Worm (Caenorhabditis elegans) whole organism, L1 larva: ENCODE results near the gene Y54G11A.7.
A peak's percentile ranks its signal among the peaks of the same experiment; 100 is the strongest.

Experiments
- C16A3.4 ChIP-seq: fragments of 150-350 bp; optimal IDR thresholded peaks from 2 replicates; lab custom pipeline; 2014; ENCODE audit warnings: missing biosample characterization, missing genetic modification characterization
- C34B4.2 ChIP-seq: sonication (generic microtip); optimal IDR thresholded peaks from 2 replicates; lab custom pipeline; 2017; ENCODE audit warnings: mild to moderate bottlenecking, missing genetic modification characterization, missing compliant biosample characterization
- aly-2 ChIP-seq: fragments of 150-350 bp; optimal IDR thresholded peaks from 2 replicates; lab custom pipeline; 2014; ENCODE audit warnings: missing biosample characterization, missing genetic modification characterization
- ama-1 ChIP-seq: fragments of 150-350 bp; optimal IDR thresholded peaks from 2 replicates; lab custom pipeline; 2014
- ceh-63 ChIP-seq: fragments of 200-800 bp; sonication (Bioruptor generic); optimal IDR thresholded peaks from 2 replicates; lab custom pipeline; 2018; ENCODE audit warnings: mild to moderate bottlenecking, missing genetic modification characterization, missing compliant biosample characterization
- ceh-8 ChIP-seq: fragments of 200-800 bp; sonication (Bioruptor generic); optimal IDR thresholded peaks from 2 replicates; lab custom pipeline; 2018; ENCODE audit warnings: mild to moderate bottlenecking, missing genetic modification characterization, moderate library complexity, missing compliant biosample characterization
- ceh-82 ChIP-seq, 3 experiments: fragments of 150-350 bp in 1 of 3; sonication (generic microtip) in 2 of 3; optimal IDR thresholded peaks; 2 replicates each; lab custom pipeline; 2014 to 2017; ENCODE audit warnings: missing biosample characterization in 3 of 3, missing genetic modification characterization in 3 of 3
- ceh-90 ChIP-seq: sonication (generic microtip); optimal IDR thresholded peaks from 2 replicates; lab custom pipeline; 2016; ENCODE audit warnings: missing genetic modification characterization, missing compliant biosample characterization
- dpl-1 ChIP-seq, 3 experiments: fragments of 150-350 bp in 2 of 3; sonication (generic microtip) in 1 of 3; optimal IDR thresholded peaks; 2 replicates each; lab custom pipeline; 2014 to 2017; ENCODE audit warnings: missing biosample characterization in 3 of 3, missing genetic modification characterization in 3 of 3, missing genetic modification reagents in 3 of 3
- efl-3 ChIP-seq: fragments of 200-800 bp; sonication (Bioruptor generic); optimal IDR thresholded peaks from 2 replicates; lab custom pipeline; 2018; ENCODE audit warnings: mild to moderate bottlenecking, missing genetic modification characterization, missing compliant biosample characterization
- egl-13 ChIP-seq: sonication (generic microtip); optimal IDR thresholded peaks from 2 replicates; lab custom pipeline; 2016; ENCODE audit warnings: missing genotype, missing genetic modification reagents, missing genetic modification characterization, missing compliant biosample characterization
- elt-3 ChIP-seq, 6 experiments: fragments of 150-350 bp in 1 of 6; sonication (generic microtip); optimal IDR thresholded peaks; 2 replicates each; lab custom pipeline; 2017 to 2018; ENCODE audit warnings: missing biosample characterization in 6 of 6, missing genetic modification characterization in 6 of 6, inconsistent platforms in 1 of 6
- fkh-10 ChIP-seq: sonication (generic microtip); optimal IDR thresholded peaks from 2 replicates; lab custom pipeline; 2017; ENCODE audit warnings: missing biosample characterization, missing genetic modification reagents, missing genetic modification characterization
- fkh-4 ChIP-seq: sonication (generic microtip); optimal IDR thresholded peaks from 2 replicates; lab custom pipeline; 2016; ENCODE audit warnings: missing compliant biosample characterization, missing genetic modification characterization, borderline replicate concordance
- fkh-8 ChIP-seq: sonication (generic microtip); optimal IDR thresholded peaks from 2 replicates; lab custom pipeline; 2016; ENCODE audit warnings: mild to moderate bottlenecking, missing genetic modification characterization, missing compliant biosample characterization
- fos-1 ChIP-seq: fragments of 150-350 bp; optimal IDR thresholded peaks from 2 replicates; lab custom pipeline; 2014; ENCODE audit warnings: missing biosample characterization, missing genetic modification characterization
- hlh-17 ChIP-seq: fragments of 200-800 bp; sonication (Bioruptor generic); optimal IDR thresholded peaks from 2 replicates; lab custom pipeline; 2018; ENCODE audit warnings: missing genetic modification characterization, mild to moderate bottlenecking, missing compliant biosample characterization, moderate library complexity, borderline replicate concordance
- hlh-4 ChIP-seq: sonication (generic microtip); optimal IDR thresholded peaks from 2 replicates; lab custom pipeline; 2016; ENCODE audit warnings: mild to moderate bottlenecking, missing genetic modification characterization, missing compliant biosample characterization
- hpl-2 ChIP-seq: fragments of 150-350 bp; optimal IDR thresholded peaks from 2 replicates; lab custom pipeline; 2014; ENCODE audit warnings: missing biosample characterization, missing genetic modification reagents, missing genetic modification characterization
- isw-1 ChIP-seq: fragments of 200-800 bp; sonication (Bioruptor generic); IDR thresholded peaks from 2 replicates; pipeline ENCODE4 v1.3.6; 2022; ENCODE audit warnings: missing genetic modification characterization, missing compliant biosample characterization
- jun-1 ChIP-seq: fragments of 150-350 bp; optimal IDR thresholded peaks from 2 replicates; lab custom pipeline; 2014; ENCODE audit warnings: missing biosample characterization, missing genetic modification reagents, missing genetic modification characterization
- lin-14 ChIP-seq: fragments of 200-800 bp; sonication (Bioruptor generic); optimal IDR thresholded peaks from 2 replicates; lab custom pipeline; 2018; ENCODE audit warnings: mild to moderate bottlenecking, missing genetic modification characterization, moderate library complexity, missing compliant biosample characterization
- lir-3 ChIP-seq: sonication (generic microtip); optimal IDR thresholded peaks from 2 replicates; lab custom pipeline; 2016; ENCODE audit warnings: mild to moderate bottlenecking, missing genetic modification characterization, moderate library complexity, missing compliant biosample characterization; ENCODE audit not compliant: poor library complexity
- mab-9 ChIP-seq: fragments of 200-800 bp; sonication (Bioruptor generic); IDR thresholded peaks from 2 replicates; pipeline ENCODE4 v1.3.6; 2022; ENCODE audit warnings: missing genetic modification reagents, missing genetic modification characterization, missing compliant biosample characterization
- mef-2 ChIP-seq: fragments of 150-350 bp; optimal IDR thresholded peaks from 2 replicates; lab custom pipeline; 2014; ENCODE audit warnings: missing biosample characterization, missing genetic modification characterization
- nhr-12 ChIP-seq: sonication (generic microtip); optimal IDR thresholded peaks from 2 replicates; lab custom pipeline; 2017; ENCODE audit warnings: missing biosample characterization, missing genetic modification characterization
- nhr-19 ChIP-seq: fragments of 200-800 bp; sonication (Bioruptor generic); conservative IDR thresholded peaks from 2 replicates; pipeline ENCODE4 v1.3.6; 2022; ENCODE audit warnings: missing genetic modification characterization, missing compliant biosample characterization
- nhr-47 ChIP-seq: sonication (generic microtip); optimal IDR thresholded peaks from 2 replicates; lab custom pipeline; 2016; ENCODE audit warnings: mild to moderate bottlenecking, missing genetic modification characterization, moderate library complexity, missing compliant biosample characterization
- nhr-71 ChIP-seq: sonication (generic microtip); optimal IDR thresholded peaks from 2 replicates; lab custom pipeline; 2016; ENCODE audit warnings: mild to moderate bottlenecking, missing genetic modification characterization, moderate library complexity, missing compliant biosample characterization
- nhr-77 ChIP-seq: fragments of 150-350 bp; optimal IDR thresholded peaks from 2 replicates; lab custom pipeline; 2014; ENCODE audit warnings: missing biosample characterization, missing genetic modification characterization
- nhr-84 ChIP-seq: sonication (generic microtip); optimal IDR thresholded peaks from 2 replicates; lab custom pipeline; 2017; ENCODE audit warnings: missing biosample characterization, missing genetic modification characterization
- nhr-85 ChIP-seq: sonication (generic microtip); peaks from one replicate; lab custom pipeline; 2016; ENCODE audit warnings: missing genetic modification characterization, inconsistent platforms, missing compliant biosample characterization
- nhr-90 ChIP-seq: sonication (generic microtip); optimal IDR thresholded peaks from 2 replicates; lab custom pipeline; 2016; ENCODE audit warnings: mild to moderate bottlenecking, missing genetic modification characterization, missing compliant biosample characterization; ENCODE audit not compliant: poor library complexity
- pag-3 ChIP-seq: sonication (generic microtip); optimal IDR thresholded peaks from 2 replicates; lab custom pipeline; 2017; ENCODE audit warnings: missing genetic modification characterization, mild to moderate bottlenecking, missing compliant biosample characterization, antibody characterized with exemption, borderline replicate concordance; ENCODE audit not compliant: insufficient read depth
- pax-3 ChIP-seq: fragments of 200-800 bp; sonication (Bioruptor generic); optimal IDR thresholded peaks from 2 replicates; lab custom pipeline; 2018; ENCODE audit warnings: mild to moderate bottlenecking, missing genetic modification characterization, moderate library complexity, missing compliant biosample characterization
- pqm-1 ChIP-seq: sonication (generic microtip); optimal IDR thresholded peaks from 3 replicates; lab custom pipeline; 2017; ENCODE audit warnings: missing biosample characterization, missing genetic modification characterization
- rnt-1 ChIP-seq: sonication (generic microtip); optimal IDR thresholded peaks from 2 replicates; lab custom pipeline; 2016; ENCODE audit warnings: mild to moderate bottlenecking, missing genetic modification characterization, moderate library complexity, missing compliant biosample characterization
- skn-1 ChIP-seq: fragments of 150-350 bp; optimal IDR thresholded peaks from 2 replicates; lab custom pipeline; 2014; ENCODE audit warnings: missing biosample characterization, missing genetic modification characterization
- sox-4 ChIP-seq: sonication (generic microtip); optimal IDR thresholded peaks from 2 replicates; lab custom pipeline; 2016; ENCODE audit warnings: missing genetic modification characterization, missing compliant biosample characterization
- sup-37 ChIP-seq: fragments of 200-800 bp; sonication (Bioruptor generic); optimal IDR thresholded peaks from 2 replicates; lab custom pipeline; 2018; ENCODE audit warnings: mild to moderate bottlenecking, missing genetic modification characterization, missing compliant biosample characterization
- swsn-7 ChIP-seq: sonication (generic microtip); optimal IDR thresholded peaks from 2 replicates; lab custom pipeline; 2016; ENCODE audit warnings: missing genetic modification characterization, missing compliant biosample characterization
- tbx-2 ChIP-seq: sonication (generic microtip); optimal IDR thresholded peaks from 2 replicates; lab custom pipeline; 2016; ENCODE audit warnings: missing genetic modification characterization, missing compliant biosample characterization
- unc-130 ChIP-seq: fragments of 150-350 bp; optimal IDR thresholded peaks from 2 replicates; lab custom pipeline; 2017; ENCODE audit warnings: missing biosample characterization, missing genetic modification characterization, inconsistent platforms
- unc-30 ChIP-seq: sonication (generic microtip); optimal IDR thresholded peaks from 2 replicates; lab custom pipeline; 2017; ENCODE audit warnings: missing biosample characterization, missing genetic modification characterization
- vab-15 ChIP-seq: sonication (generic microtip); optimal IDR thresholded peaks from 2 replicates; lab custom pipeline; 2017; ENCODE audit warnings: missing genotype, mild to moderate bottlenecking, missing genetic modification characterization, missing compliant biosample characterization
- xbp-1 ChIP-seq: sonication (generic microtip); optimal IDR thresholded peaks from 2 replicates; lab custom pipeline; 2016; ENCODE audit warnings: missing genetic modification characterization, missing compliant biosample characterization
- ztf-4 ChIP-seq: fragments of 150-350 bp; optimal IDR thresholded peaks from 2 replicates; lab custom pipeline; 2014; ENCODE audit warnings: missing biosample characterization, missing genetic modification characterization

Y54G11A.7 gene

DNA sequence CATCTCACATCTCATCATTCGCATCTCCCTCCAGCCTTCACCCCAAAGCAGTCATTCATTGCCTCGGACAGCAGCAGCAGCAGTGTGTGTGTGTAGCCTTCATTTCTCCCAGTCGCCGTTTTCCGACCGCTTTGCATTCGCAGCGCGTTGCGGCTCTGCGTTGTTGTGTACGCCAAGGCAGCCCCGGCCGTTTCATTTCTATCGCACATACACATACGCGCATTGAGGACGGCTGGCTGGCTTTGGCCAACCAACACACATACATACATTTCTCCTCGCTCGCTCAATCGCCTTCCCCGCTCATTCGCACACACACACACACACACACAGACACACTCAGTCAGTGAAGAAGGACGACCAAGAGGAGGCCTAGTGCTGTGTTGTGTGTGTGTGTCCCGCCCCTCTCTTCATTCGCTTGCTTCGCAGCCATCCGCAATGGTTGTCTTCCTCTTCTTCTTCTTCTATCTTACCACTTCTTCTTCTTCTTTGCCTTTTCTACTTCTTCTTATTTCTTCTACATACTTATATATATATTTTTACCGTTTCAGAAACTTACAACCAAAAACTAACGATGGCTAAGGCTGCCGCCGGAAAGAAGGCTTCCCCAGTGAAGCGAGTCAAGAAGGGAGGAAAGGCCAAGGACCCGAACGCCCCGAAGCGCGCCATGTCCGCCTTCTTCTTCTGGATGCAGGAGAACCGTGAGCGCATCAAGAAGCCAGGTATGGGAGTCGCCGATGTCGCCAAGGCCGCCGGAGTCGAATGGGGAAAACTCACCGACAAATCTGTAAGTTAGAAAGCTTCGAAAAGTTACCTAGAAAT, 46.7 kb upstream of the Y54G11A.7 start, which contains the start of gene hmg-1.1 (continued):
- TF ChIP-seq C16A3.4 (tag; lab: Kevin White, UChicago) = peak; percentile 60
- TF ChIP-seq vab-15 (tag; lab: Kevin White, UChicago) = no peak
- TF ChIP-seq rnt-1 (tag; lab: Kevin White, UChicago) = peak; percentile 54
- peak; percentile 43 for TF ChIP-seq unc-130 (tag; lab: Kevin White, UChicago)
- no peak for TF ChIP-seq fkh-10 (GFP tag; lab: Kevin White, UChicago)
- no peak for TF ChIP-seq ama-1 (lab: Kevin White, UChicago)
- no peak for TF ChIP-seq mef-2
- TF ChIP-seq ztf-4 (tag; lab: Kevin White, UChicago) = peak; percentile 79
- TF ChIP-seq nhr-85 (tag; lab: Kevin White, UChicago) = peak; percentile 14
- no peak for TF ChIP-seq ceh-90 (tag; lab: Kevin White, UChicago)

DNA sequence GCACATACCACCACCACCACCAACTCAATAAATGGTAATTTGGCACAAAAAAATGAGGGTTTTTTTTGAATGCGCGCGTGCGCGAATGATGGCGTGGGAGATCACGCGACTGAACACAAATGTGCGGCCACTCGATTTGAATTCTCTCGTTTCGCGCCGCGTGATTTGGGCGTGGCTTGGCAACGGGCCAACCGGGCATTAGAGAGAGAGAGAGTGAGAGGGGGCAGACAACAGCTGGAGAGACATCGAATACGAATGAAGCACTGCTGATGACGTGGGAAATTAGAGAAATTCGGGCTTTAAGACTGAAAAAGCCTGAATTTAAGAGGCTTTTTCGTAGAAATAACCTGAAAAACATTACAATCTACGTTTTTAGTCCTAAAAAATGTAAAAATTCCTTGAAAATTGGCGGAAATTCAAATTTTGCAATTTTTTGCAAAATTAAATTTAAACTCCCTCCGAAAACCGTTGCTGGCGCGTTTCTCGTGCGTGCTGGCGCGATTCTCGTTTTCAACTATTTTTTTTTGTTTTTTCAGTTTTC, 45.6 kb upstream of the Y54G11A.7 start:
- peak; percentile 96 for TF ChIP-seq fkh-8 (tag; lab: Kevin White, UChicago)
- TF ChIP-seq hlh-17 = no peak
- peak in 2 of 6 experiments; percentile 26 to 41 for TF ChIP-seq elt-3 (tag; optimal IDR thresholded peaks at IDR 0.05; lab: Kevin White, UChicago)
- peak; percentile 86 for TF ChIP-seq sox-4 (tag; lab: Kevin White, UChicago)
- TF ChIP-seq fos-1 = peak; percentile 63
- TF ChIP-seq C16A3.4 (tag; lab: Kevin White, UChicago) = peak; percentile 74
- TF ChIP-seq fkh-10 (GFP tag; lab: Kevin White, UChicago) = peak; percentile 40
- TF ChIP-seq unc-30 (tag; lab: Kevin White, UChicago) = no peak
- peak; percentile 72 for TF ChIP-seq sup-37 (GFP tag; lab: Kevin White, UChicago)
- TF ChIP-seq vab-15 (tag; lab: Kevin White, UChicago) = peak; percentile 54
- TF ChIP-seq nhr-12 (tag; lab: Kevin White, UChicago) = no peak
- peak; percentile 93 for TF ChIP-seq egl-13
- TF ChIP-seq nhr-90 = peak; percentile 95
- TF ChIP-seq hpl-2 (GFP tag; lab: Kevin White, UChicago) = peak; percentile 81
- peak; percentile 92 for TF ChIP-seq pax-3
- TF ChIP-seq nhr-47 = peak; percentile 97
- no peak for TF ChIP-seq lir-3
- no peak for TF ChIP-seq pqm-1 (tag; lab: Kevin White, UChicago)
- peak; percentile 98 for TF ChIP-seq nhr-71 (tag; lab: Kevin White, UChicago)
- peak; percentile 29 for TF ChIP-seq skn-1 (tag; lab: Kevin White, UChicago)
- TF ChIP-seq pag-3 = peak; percentile 14
- TF ChIP-seq isw-1 (GFP tag; lab: Robert Waterston, UW) = peak; percentile 73
- TF ChIP-seq aly-2 (tag; lab: Kevin White, UChicago) = peak; percentile 48
- no peak for TF ChIP-seq C34B4.2 (tag; lab: Kevin White, UChicago)
- peak; percentile 85 for TF ChIP-seq ama-1 (lab: Kevin White, UChicago)
- no peak for TF ChIP-seq hlh-4 (tag; lab: Kevin White, UChicago)
- TF ChIP-seq swsn-7 (tag; lab: Kevin White, UChicago) = peak; percentile 92
- TF ChIP-seq ceh-8 (GFP tag; lab: Kevin White, UChicago) = peak; percentile 25
- no peak for TF ChIP-seq nhr-84 (tag; lab: Kevin White, UChicago)
- peak; percentile 98 for TF ChIP-seq nhr-85 (tag; lab: Kevin White, UChicago)
- peak; percentile 90 for TF ChIP-seq xbp-1 (tag; lab: Kevin White, UChicago)
- TF ChIP-seq jun-1 (tag; lab: Kevin White, UChicago) = peak; percentile 88
- TF ChIP-seq nhr-19 (GFP tag; lab: Robert Waterston, UW) = peak; percentile 88
- TF ChIP-seq mab-9 (GFP tag; lab: Robert Waterston, UW) = peak; percentile 65
- TF ChIP-seq fkh-4 (tag; lab: Kevin White, UChicago) = peak; percentile 36
- TF ChIP-seq tbx-2 = peak; percentile 94
- TF ChIP-seq ceh-63 (GFP tag; lab: Kevin White, UChicago) = no peak
- TF ChIP-seq dpl-1 (GFP tag; optimal IDR thresholded peaks at IDR 0.05; lab: Kevin White, UChicago) = peak; percentile 96 to 97 (median 96)
- TF ChIP-seq efl-3 = peak; percentile 60
- TF ChIP-seq ceh-82 (tag; optimal IDR thresholded peaks at IDR 0.05; lab: Kevin White, UChicago) = peak; percentile 76 to 85 (median 81)
- TF ChIP-seq nhr-77 (tag; lab: Kevin White, UChicago) = peak; percentile 88
- peak; percentile 95 for TF ChIP-seq lin-14
